Worm (Caenorhabditis elegans) whole organism, early embryonic: Measurements from ENCODE around the gene sra-6.

Experiments
- B0310.2 ChIP-seq: sonication (generic microtip); optimal IDR thresholded peaks from 2 replicates; lab custom pipeline; 2016; ENCODE audit warnings: mild to moderate bottlenecking, missing genetic modification characterization, missing compliant biosample characterization
- F13C5.2 ChIP-seq: sonication (generic microtip); optimal IDR thresholded peaks from 2 replicates; lab custom pipeline; 2017; ENCODE audit warnings: mild to moderate bottlenecking, missing genetic modification characterization, inconsistent platforms, missing compliant biosample characterization
- aly-1 ChIP-seq: sonication (generic microtip); optimal IDR thresholded peaks from 2 replicates; lab custom pipeline; 2016; ENCODE audit warnings: missing genetic modification characterization, missing compliant biosample characterization
- ama-1 ChIP-seq: fragments of 150-350 bp; optimal IDR thresholded peaks from 2 replicates; lab custom pipeline; 2014
- ceh-36 ChIP-seq: sonication (generic microtip); optimal IDR thresholded peaks from 2 replicates; lab custom pipeline; 2016; ENCODE audit warnings: missing genetic modification characterization, inconsistent platforms, missing compliant biosample characterization
- flt-1 ChIP-seq: fragments of 200-800 bp; sonication (Bioruptor generic); IDR thresholded peaks from 2 replicates; pipeline ENCODE4 v1.3.6; 2022; ENCODE audit warnings: missing genetic modification characterization, missing compliant biosample characterization
- hmbx-1 ChIP-seq: sonication (generic microtip); optimal IDR thresholded peaks from 2 replicates; lab custom pipeline; 2016; ENCODE audit warnings: mild to moderate bottlenecking, missing genetic modification characterization, missing compliant biosample characterization
- hmg-4 ChIP-seq: fragments of 200-800 bp; sonication (Bioruptor generic); optimal IDR thresholded peaks from 2 replicates; lab custom pipeline; 2018; ENCODE audit warnings: mild to moderate bottlenecking, missing genetic modification characterization, missing compliant biosample characterization
- hnd-1 ChIP-seq: sonication (generic microtip); optimal IDR thresholded peaks from 2 replicates; lab custom pipeline; 2016; ENCODE audit warnings: missing genetic modification characterization, missing compliant biosample characterization
- pes-1 ChIP-seq: fragments of 200-800 bp; sonication (Bioruptor generic); IDR thresholded peaks from 2 replicates; pipeline ENCODE4 v1.3.6; 2022; ENCODE audit warnings: missing genetic modification reagents, missing genetic modification characterization, missing compliant biosample characterization
- scrt-1 ChIP-seq: fragments of 200-800 bp; sonication (Bioruptor generic); IDR thresholded peaks from 2 replicates; pipeline ENCODE4 v1.3.6; 2022; ENCODE audit warnings: missing genetic modification characterization, missing compliant biosample characterization
- tra-4 ChIP-seq: sonication (generic microtip); optimal IDR thresholded peaks from 2 replicates; lab custom pipeline; 2017; ENCODE audit warnings: missing genetic modification characterization, missing compliant biosample characterization

- TF ChIP-seq ama-1 (lab: Kevin White, UChicago) (no peak), tra-4 (tag; lab: Kevin White, UChicago) (no peak), B0310.2 (no peak), F13C5.2 (tag; lab: Kevin White, UChicago) (peak; percentile 8), aly-1 (tag; lab: Kevin White, UChicago) (no peak), pes-1 (no peak), hmg-4 (GFP tag; lab: Kevin White, UChicago) (no peak), hmbx-1 (tag; lab: Kevin White, UChicago) (no peak), hnd-1 (no peak), ceh-36 (no peak), flt-1 (GFP tag; lab: Robert Waterston, UW) (no peak), scrt-1 (GFP tag; lab: Robert Waterston, UW) (no peak)
These were observed 7.0 kb upstream of the sra-6 start, which contains the start of gene zfp-2 for ce11 chrII:9557437-9558150.
